Worm (Caenorhabditis elegans): Measurements from ENCODE around the gene srx-64.

- TF ChIP-seq nhr-25 (tag; optimal IDR thresholded peaks at IDR 0.05) (peak; percentile 77), unc-62 (GFP tag; optimal IDR thresholded peaks at IDR 0.05) (no peak)
These were observed 50.6 kb downstream of the srx-64 start, which contains the start of gene nlp-31 for ce11 chrV:3979819-3980218.
